Fruit fly (Drosophila melanogaster): Measurements from ENCODE around the gene Obp18a.

Gene Obp18a

DNA sequence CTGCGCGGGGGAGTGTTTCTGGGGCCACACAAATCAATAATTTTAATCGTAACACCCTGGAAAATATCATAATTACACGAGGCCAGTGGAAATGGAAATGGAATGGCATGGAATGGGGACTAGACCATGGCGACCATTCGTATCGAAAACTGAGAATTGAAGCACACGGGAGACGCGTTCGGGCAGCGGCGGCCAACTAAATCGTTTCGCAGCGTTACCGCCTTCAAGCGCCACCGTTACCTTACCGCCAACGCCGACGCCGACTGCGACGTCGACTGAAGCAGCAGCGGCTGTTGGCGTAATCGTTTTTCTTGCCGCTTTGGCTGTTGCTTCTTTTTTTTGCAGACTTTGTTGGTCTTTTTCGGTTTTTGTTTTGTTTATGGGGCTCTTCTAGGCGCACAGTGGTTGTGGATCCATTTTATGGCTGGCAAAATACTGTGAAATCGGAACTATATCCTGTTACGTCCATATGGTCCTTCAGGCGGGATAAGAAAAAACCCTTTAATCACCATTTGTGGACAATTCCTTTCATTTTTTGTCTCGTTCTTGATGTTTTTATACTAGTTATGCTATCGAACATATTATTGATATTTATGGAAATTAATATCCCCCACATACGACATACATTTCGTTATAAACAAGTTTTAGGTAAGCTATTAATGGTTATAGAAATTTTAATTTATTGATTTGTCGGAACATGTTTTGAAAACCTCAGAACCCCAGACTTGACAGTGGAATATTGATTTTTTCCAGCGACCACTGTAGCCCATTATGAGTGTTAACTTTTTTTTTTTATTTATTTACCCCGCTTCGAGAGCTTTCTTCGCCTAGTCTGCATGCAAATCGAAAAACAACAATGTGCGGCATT is 29.7 kb upstream of the Obp18a start (continued):
- no peak for TF ChIP-seq dati (GFP tag; IDR thresholded peaks at IDR 0.05)
- TF ChIP-seq br (optimal IDR thresholded peaks at IDR 0.05), result no peak
- peak; percentile 17 for TF ChIP-seq lilli (GFP tag; optimal IDR thresholded peaks at IDR 0.05)
- TF ChIP-seq CG12299 (tag; optimal IDR thresholded peaks at IDR 0.05), result no peak
- TF ChIP-seq HLH54F (GFP tag; optimal IDR thresholded peaks at IDR 0.05), result no peak
- no peak for TF ChIP-seq psq (GFP tag; optimal IDR thresholded peaks at IDR 0.05)
- peak; percentile 1 for TF ChIP-seq phol (tag; optimal IDR thresholded peaks at IDR 0.05)
- TF ChIP-seq Atf6 (GFP tag; IDR thresholded peaks at IDR 0.05), result no peak
- no peak for TF ChIP-seq HmgZ (tag; optimal IDR thresholded peaks at IDR 0.05)
- TF ChIP-seq D19B (GFP tag; optimal IDR thresholded peaks at IDR 0.05), result no peak
- no peak for TF ChIP-seq CG2202 (tag; optimal IDR thresholded peaks at IDR 0.05)
- no peak for TF ChIP-seq zen (tag; optimal IDR thresholded peaks at IDR 0.05)
- no peak for TF ChIP-seq cato (GFP tag; optimal IDR thresholded peaks at IDR 0.05; ENCODE audit: borderline replicate concordance)
- no peak for TF ChIP-seq esg (GFP tag; conservative IDR thresholded peaks at IDR 0.05)
- TF ChIP-seq CG7839 (tag; optimal IDR thresholded peaks at IDR 0.05), result peak; percentile 28
- TF ChIP-seq sd (tag; optimal IDR thresholded peaks at IDR 0.05), result no peak
- TF ChIP-seq CG10321 (GFP tag; IDR thresholded peaks at IDR 0.05), result no peak
- peak; percentile 75 for TF ChIP-seq nom (GFP tag; optimal IDR thresholded peaks at IDR 0.05)
- TF ChIP-seq CG2712 (tag; optimal IDR thresholded peaks at IDR 0.05), result no peak
- TF ChIP-seq tio (GFP tag; optimal IDR thresholded peaks at IDR 0.05), result no peak
- TF ChIP-seq CG2129 (GFP tag; IDR thresholded peaks at IDR 0.05; ENCODE audit: partially characterized antibody), result no peak
- TF ChIP-seq CG1647 (GFP tag; optimal IDR thresholded peaks at IDR 0.05), result no peak
- TF ChIP-seq yki (optimal IDR thresholded peaks at IDR 0.05), result no peak
- no peak for TF ChIP-seq CG3726 (GFP tag; IDR thresholded peaks at IDR 0.05)
- no peak for TF ChIP-seq CrebB (tag; optimal IDR thresholded peaks at IDR 0.05)
- TF ChIP-seq CG12659 (GFP tag; optimal IDR thresholded peaks at IDR 0.05), result no peak
- peak; percentile 10 for TF ChIP-seq fd96Cb (tag; optimal IDR thresholded peaks at IDR 0.05)
- TF ChIP-seq Kr (GFP tag; optimal IDR thresholded peaks at IDR 0.05), result no peak
- no peak for TF ChIP-seq zfh1 (GFP tag; IDR thresholded peaks at IDR 0.05)
- TF ChIP-seq Sox102F (GFP tag; optimal IDR thresholded peaks at IDR 0.05), result peak; percentile 32
- no peak for TF ChIP-seq lmd (GFP tag; IDR thresholded peaks at IDR 0.05)
- TF ChIP-seq Hmr (GFP tag; optimal IDR thresholded peaks at IDR 0.05), result peak; percentile 20
- peak; percentile 17; the same call in 1 of the 2 replicates for TF ChIP-seq rib (GFP tag; IDR thresholded peaks at IDR 0.05)
- TF ChIP-seq CG11456 (GFP tag; IDR thresholded peaks at IDR 0.05), result 0 out of 3 replicates have a peak, but pooled peaks have one; percentile 39
- TF ChIP-seq CoRest (tag; optimal IDR thresholded peaks at IDR 0.05), result peak; percentile 19
- TF ChIP-seq ranshi (GFP tag; IDR thresholded peaks at IDR 0.05), result no peak
- no peak for TF ChIP-seq CG8944 (GFP tag; optimal IDR thresholded peaks at IDR 0.05)
- peak; percentile 43 for TF ChIP-seq Drgx (GFP tag; IDR thresholded peaks at IDR 0.05)
- no peak for TF ChIP-seq CG32532 (GFP tag; IDR thresholded peaks at IDR 0.05)
- TF ChIP-seq YL-1 (GFP tag; optimal IDR thresholded peaks at IDR 0.05), result no peak
- TF ChIP-seq toy (GFP tag; IDR thresholded peaks at IDR 0.05), result no peak
- TF ChIP-seq shn (GFP tag; optimal IDR thresholded peaks at IDR 0.05), result no peak
- no peak for TF ChIP-seq CG17186 (GFP tag; optimal IDR thresholded peaks at IDR 0.05)
- TF ChIP-seq HLH4C (GFP tag; IDR thresholded peaks at IDR 0.05; ENCODE audit: partially characterized antibody), result no peak
- TF ChIP-seq gcm (GFP tag; optimal IDR thresholded peaks at IDR 0.05), result no peak
- TF ChIP-seq nau (GFP tag; optimal IDR thresholded peaks at IDR 0.05), result no peak
- TF ChIP-seq Spps (tag; optimal IDR thresholded peaks at IDR 0.05), result no peak
- TF ChIP-seq mld (GFP tag; IDR thresholded peaks at IDR 0.05; ENCODE audit: partially characterized antibody), result no peak
- TF ChIP-seq CG7357 (GFP tag; IDR thresholded peaks at IDR 0.05), result no peak
- TF ChIP-seq Dad (GFP tag; optimal IDR thresholded peaks at IDR 0.05), result no peak
